Worm (Caenorhabditis elegans) whole organism, midembryonic: ENCODE measurements around the gene set-13.

Source experiments
- T22C8.4 ChIP-seq: fragments of 200-800 bp; sonication (Bioruptor generic); IDR thresholded peaks from 2 replicates; pipeline ENCODE4 v1.3.6; 2022; ENCODE audit warnings: missing genetic modification characterization, missing compliant biosample characterization
- cog-1 ChIP-seq: sonication (generic microtip); optimal IDR thresholded peaks from 2 replicates; lab custom pipeline; 2016; ENCODE audit warnings: missing genetic modification characterization, missing compliant biosample characterization
- flt-1 ChIP-seq: fragments of 200-800 bp; sonication (Bioruptor generic); IDR thresholded peaks from 2 replicates; pipeline ENCODE4 v1.3.6; 2022; ENCODE audit warnings: missing genetic modification characterization, missing compliant biosample characterization
- klf-2 ChIP-seq: fragments of 200-800 bp; sonication (Bioruptor generic); conservative IDR thresholded peaks from 2 replicates; pipeline ENCODE4 v1.3.6; 2022; ENCODE audit warnings: missing genetic modification reagents, missing genetic modification characterization, missing compliant biosample characterization
- med-1 ChIP-seq: sonication (generic microtip); optimal IDR thresholded peaks from 2 replicates; lab custom pipeline; 2017; ENCODE audit warnings: missing genetic modification characterization, mild to moderate bottlenecking, missing compliant biosample characterization, antibody characterized with exemption, missing genetic modification reagents; ENCODE audit not compliant: insufficient read depth
- ref-1 ChIP-seq: fragments of 200-800 bp; sonication (Bioruptor generic); conservative IDR thresholded peaks from 2 replicates; pipeline ENCODE4 v1.3.6; 2022; ENCODE audit warnings: missing genetic modification reagents, missing genetic modification characterization, missing compliant biosample characterization
- tab-1 ChIP-seq: fragments of 200-800 bp; sonication (Bioruptor generic); IDR thresholded peaks from 2 replicates; pipeline ENCODE4 v1.3.6; 2022; ENCODE audit warnings: missing genetic modification characterization, missing compliant biosample characterization
- ztf-23 ChIP-seq: fragments of 200-800 bp; sonication (Bioruptor generic); IDR thresholded peaks from 2 replicates; pipeline ENCODE4 v1.3.6; 2022; ENCODE audit warnings: missing genetic modification reagents, missing genetic modification characterization, missing compliant biosample characterization
- ztf-29 ChIP-seq: fragments of 200-800 bp; sonication (Bioruptor generic); IDR thresholded peaks from 2 replicates; pipeline ENCODE4 v1.3.6; 2022; ENCODE audit warnings: missing genetic modification reagents, missing genetic modification characterization, missing compliant biosample characterization

The set-13 gene

DNA sequence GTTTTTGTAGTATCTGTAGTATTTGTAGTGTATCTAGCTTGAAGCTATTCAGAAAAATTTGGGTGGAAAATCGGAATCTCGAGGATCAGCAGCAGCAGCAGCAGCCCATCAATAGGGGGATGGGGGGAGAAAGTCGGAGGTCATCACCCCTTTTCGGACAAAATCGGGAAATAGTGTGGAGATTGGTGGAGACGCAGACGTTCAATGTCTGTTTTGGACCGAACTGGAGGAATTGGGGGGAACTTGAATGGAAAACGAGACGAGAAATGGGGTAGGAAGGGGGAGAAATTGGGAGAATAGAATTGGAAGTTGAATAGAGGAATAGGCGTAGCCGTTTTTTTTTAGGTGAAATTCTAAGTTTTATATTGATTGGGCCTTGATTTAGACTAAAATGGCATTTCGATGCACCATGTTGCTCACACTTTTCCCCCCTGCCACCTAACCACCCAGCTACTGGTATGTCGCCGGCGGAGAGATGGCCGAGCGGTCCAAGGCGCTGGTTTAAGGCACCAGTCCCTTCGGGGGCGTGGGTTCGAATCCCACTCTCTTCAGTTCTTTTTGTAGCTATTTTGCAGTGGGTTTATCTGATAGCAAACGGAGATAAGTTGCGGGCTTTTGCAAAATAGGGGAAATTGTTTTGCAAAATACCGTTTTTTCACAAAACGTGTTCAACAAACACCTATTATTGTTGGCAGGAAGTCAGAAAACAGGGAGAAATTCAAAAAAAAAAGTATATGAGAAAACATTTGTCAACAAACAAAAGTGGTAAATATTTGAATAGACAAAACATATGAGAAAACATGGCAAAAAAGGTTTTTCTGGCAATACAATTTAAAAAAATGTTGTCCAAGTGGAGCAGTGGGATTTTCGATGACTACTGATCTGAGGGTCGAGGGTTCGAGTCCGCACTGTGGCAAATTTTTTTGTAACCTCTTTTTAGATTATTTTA, 43.4 kb downstream of the set-13 start:
- TF ChIP-seq med-1 (GFP tag; lab: Kevin White, UChicago) (no peak), ztf-29 (GFP tag; lab: Robert Waterston, UW) (no peak), ref-1 (GFP tag; lab: Robert Waterston, UW) (no peak), flt-1 (GFP tag; lab: Robert Waterston, UW) (peak; percentile 81), klf-2 (no peak), cog-1 (no peak), ztf-23 (GFP tag; lab: Robert Waterston, UW) (peak; percentile 52; the same call in 1 of the 2 replicates), T22C8.4 (GFP tag; lab: Robert Waterston, UW) (no peak), tab-1 (GFP tag; lab: Robert Waterston, UW) (peak; percentile 64)

DNA sequence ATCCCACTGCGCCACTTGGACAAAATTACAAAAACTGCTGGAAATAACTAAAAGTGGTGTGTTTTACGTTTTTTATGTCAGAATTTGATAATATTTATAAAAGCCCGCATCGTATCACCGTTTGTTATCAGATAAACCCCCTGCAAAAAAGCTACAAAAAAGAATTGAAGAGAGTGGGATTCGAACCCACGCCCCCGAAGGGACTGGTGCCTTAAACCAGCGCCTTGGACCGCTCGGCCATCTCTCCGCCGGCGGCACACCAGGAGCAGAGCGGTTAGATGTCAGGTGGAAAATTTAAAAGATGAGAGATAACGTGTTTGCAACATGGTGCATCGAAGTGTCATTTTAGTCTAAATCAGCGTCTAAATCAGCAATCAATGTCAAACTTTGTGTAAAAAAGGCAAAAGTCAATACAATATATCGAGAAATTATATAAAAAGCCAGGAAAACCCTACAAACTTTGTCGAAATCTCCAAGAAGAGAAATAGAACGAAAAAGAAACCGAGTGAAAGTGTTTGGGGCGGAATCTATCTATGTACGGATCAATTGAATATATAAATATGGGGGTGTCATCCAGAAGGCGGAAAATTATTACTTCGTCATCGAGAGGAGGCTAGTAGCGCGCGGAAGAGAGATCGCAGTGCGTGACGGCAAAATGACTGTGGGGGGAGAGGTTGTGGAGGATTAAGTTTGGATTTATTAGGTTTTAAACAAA, 44.8 kb downstream of the set-13 start:
- TF ChIP-seq klf-2 (no peak), med-1 (GFP tag; lab: Kevin White, UChicago) (no peak), T22C8.4 (GFP tag; lab: Robert Waterston, UW) (no peak), ztf-29 (GFP tag; lab: Robert Waterston, UW) (no peak), ztf-23 (GFP tag; lab: Robert Waterston, UW) (0 out of 2 replicates have a peak, but pooled peaks have one; percentile 7), tab-1 (GFP tag; lab: Robert Waterston, UW) (0 out of 2 replicates have a peak, but pooled peaks have one; percentile 46), ref-1 (GFP tag; lab: Robert Waterston, UW) (no peak), flt-1 (GFP tag; lab: Robert Waterston, UW) (0 out of 2 replicates have a peak, but pooled peaks have one; percentile 57), cog-1 (no peak)

DNA sequence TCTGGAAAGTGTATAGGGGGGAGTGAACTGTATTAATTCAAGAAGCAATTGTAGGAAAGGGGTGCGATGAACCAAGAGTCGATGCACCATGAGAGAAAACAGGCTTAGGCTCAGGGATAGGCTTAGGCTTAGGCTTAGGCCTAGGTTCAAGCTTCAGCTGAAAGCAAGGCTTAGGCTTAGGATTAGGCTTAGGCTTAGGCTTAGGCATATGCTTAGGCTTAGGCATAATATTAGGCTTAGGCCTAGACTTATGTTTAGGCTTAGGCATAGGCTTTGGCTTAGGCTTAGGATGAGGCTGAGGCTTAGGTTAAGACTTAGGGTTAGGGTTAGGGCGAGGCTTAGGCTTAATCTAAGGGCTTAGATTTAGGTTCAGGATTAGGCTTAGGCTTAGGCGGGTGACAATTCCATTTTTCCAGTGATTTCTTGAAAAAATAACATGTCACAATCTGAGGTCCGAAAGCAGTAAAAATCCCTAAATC, 45.8 kb downstream of the set-13 start:
- TF ChIP-seq ztf-29 (GFP tag; lab: Robert Waterston, UW) (peak; percentile 8; the same call in 1 of the 2 replicates), tab-1 (GFP tag; lab: Robert Waterston, UW) (no peak)

DNA sequence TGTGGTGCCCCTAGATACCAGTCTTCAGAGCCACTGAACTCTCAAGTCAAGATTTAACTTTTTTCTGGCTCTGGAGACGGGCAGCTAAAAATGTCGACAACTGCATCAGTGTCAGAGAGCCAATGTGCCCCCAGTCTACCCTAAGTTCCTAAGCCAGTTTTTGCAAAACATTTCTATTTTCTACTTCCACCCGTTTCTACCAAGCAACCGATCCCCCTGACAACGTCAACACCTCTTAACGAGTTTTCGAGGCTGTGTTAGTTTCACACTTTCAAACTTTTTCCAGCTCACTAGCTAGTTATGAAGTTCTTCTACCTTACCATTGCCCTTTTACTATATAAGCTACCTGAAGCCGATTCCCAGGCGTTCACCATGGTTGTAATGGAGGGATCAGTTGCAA, 47.5 kb downstream of the set-13 start, which contains the start of gene Y110A2AL.5:
Gene Y110A2AL.5 (plus strand): TSS at position 301 of the 400 bp plus-strand sequence.
- TF ChIP-seq ztf-23 (GFP tag; lab: Robert Waterston, UW) (no peak), ztf-29 (GFP tag; lab: Robert Waterston, UW) (no peak), klf-2 (no peak), cog-1 (no peak), tab-1 (GFP tag; lab: Robert Waterston, UW) (no peak), flt-1 (GFP tag; lab: Robert Waterston, UW) (no peak), T22C8.4 (GFP tag; lab: Robert Waterston, UW) (no peak), ref-1 (GFP tag; lab: Robert Waterston, UW) (no peak), med-1 (GFP tag; lab: Kevin White, UChicago) (no peak)

DNA sequence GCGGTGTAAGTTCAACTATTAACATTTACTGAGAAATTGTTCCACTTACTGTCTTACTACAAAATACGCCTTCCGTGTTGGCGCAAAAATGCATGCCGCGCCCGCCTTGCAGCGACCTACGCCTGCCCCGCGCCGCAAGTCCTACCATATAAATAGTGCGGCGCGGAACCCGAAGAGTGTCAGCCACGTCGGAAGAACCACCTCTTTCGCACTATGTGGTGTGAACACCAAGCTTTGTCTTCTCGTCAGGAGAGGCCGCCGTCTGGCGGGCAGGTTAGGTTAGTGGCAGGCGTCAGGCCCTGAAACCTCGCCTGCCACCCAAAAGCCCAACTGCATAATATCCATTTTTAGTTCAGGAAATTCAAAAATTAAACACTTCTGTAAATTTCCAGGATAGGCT, 48.6 kb downstream of the set-13 start:
- TF ChIP-seq med-1 (GFP tag; lab: Kevin White, UChicago) (no peak), ref-1 (GFP tag; lab: Robert Waterston, UW) (no peak), klf-2 (no peak), cog-1 (no peak), tab-1 (GFP tag; lab: Robert Waterston, UW) (no peak), flt-1 (GFP tag; lab: Robert Waterston, UW) (no peak), ztf-23 (GFP tag; lab: Robert Waterston, UW) (no peak), ztf-29 (GFP tag; lab: Robert Waterston, UW) (no peak), T22C8.4 (GFP tag; lab: Robert Waterston, UW) (no peak)

DNA sequence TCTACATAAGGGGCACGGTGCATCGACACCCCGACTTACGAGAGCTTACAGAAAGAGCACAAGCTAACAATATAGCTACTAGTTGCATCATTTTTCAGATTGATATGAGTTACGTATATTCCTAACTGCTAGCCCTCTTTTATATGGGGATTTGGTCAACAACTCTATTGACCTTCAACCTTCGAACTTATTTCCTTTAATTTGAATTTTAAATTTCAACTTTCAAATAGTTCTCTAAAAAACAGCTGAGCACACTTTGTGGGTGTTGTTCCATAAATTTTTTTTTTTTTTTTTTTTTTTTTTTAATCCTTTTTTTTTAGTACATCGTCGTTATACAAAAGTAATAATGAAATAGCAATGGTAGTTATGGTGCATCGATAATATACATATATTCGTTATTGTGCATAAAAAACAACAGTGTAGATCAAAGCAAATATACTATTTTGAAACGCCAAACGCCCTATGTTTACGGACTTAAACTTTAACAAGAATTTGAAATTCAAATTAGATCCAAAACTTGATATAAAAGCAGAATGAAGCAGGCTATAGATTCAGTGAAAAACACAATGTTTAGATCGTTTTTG, 49.9 kb downstream of the set-13 start, which contains the start of the genes Y110A2AL.9 and Y110A2AL.3:
Gene Y110A2AL.9 (minus strand): TSS at position 101 of the 584 bp plus-strand sequence.
Gene Y110A2AL.3 (plus strand): TSS at position 534 of the 584 bp plus-strand sequence.
- TF ChIP-seq ztf-23 (GFP tag; lab: Robert Waterston, UW) (no peak), klf-2 (no peak)

DNA sequence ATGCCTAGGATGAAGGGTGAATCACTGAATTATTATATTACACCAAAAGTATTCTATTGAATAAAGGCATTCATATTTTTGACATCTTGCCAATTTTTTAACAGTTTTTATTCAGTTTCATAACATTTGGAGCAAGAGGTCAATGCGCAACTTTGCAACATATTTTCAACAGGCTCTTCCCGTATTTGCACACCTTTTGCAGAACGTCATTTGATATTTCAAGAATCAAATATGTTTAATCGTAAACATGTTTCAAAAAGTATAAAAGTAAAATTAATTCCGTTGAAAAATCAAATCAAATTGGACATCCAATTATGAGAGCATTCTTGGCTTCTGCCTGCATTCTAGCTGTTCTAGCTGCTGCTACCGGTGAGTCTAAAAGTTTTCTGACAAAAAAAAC, 50.9 kb downstream of the set-13 start, which contains the start of gene Y110A2AL.2:
Gene Y110A2AL.2 (plus strand): TSS at position 301 of the 400 bp plus-strand sequence.
- TF ChIP-seq med-1 (GFP tag; lab: Kevin White, UChicago) (no peak), ztf-29 (GFP tag; lab: Robert Waterston, UW) (no peak), T22C8.4 (GFP tag; lab: Robert Waterston, UW) (no peak), flt-1 (GFP tag; lab: Robert Waterston, UW) (no peak), tab-1 (GFP tag; lab: Robert Waterston, UW) (no peak), cog-1 (no peak), ztf-23 (GFP tag; lab: Robert Waterston, UW) (no peak), ref-1 (GFP tag; lab: Robert Waterston, UW) (no peak), klf-2 (no peak)
